Fruit fly (Drosophila melanogaster): ENCODE measurements around the gene Csl4.

Gene Csl4

dm6 chr2L:11106562-11106962 lies 16.8 kb downstream of the Csl4 start, which contains the start of gene Reps (continued):
- peak; percentile 97 for TF ChIP-seq CG43689 (GFP tag; IDR thresholded peaks at IDR 0.05)
- no peak for TF ChIP-seq Deaf1 (tag; optimal IDR thresholded peaks at IDR 0.05)
- TF ChIP-seq CG17328 (GFP tag; IDR thresholded peaks at IDR 0.05), result peak; percentile 99
- peak; percentile 99 for TF ChIP-seq ro (GFP tag; IDR thresholded peaks at IDR 0.05)

dm6 chr2L:11105320-11105719 lies 18.0 kb downstream of the Csl4 start:
- no peak for TF ChIP-seq dati (GFP tag; IDR thresholded peaks at IDR 0.05)
- TF ChIP-seq CG9797 (GFP tag; optimal IDR thresholded peaks at IDR 0.05), result no peak
- no peak for TF ChIP-seq CG2875 (GFP tag; optimal IDR thresholded peaks at IDR 0.05)
- TF ChIP-seq ssp (GFP tag; IDR thresholded peaks at IDR 0.05), result no peak
- TF ChIP-seq crp (GFP tag; optimal IDR thresholded peaks at IDR 0.05), result no peak
- no peak for TF ChIP-seq br (optimal IDR thresholded peaks at IDR 0.05)
- TF ChIP-seq Med (GFP tag), result peak; percentile 61
- TF ChIP-seq prd (optimal IDR thresholded peaks at IDR 0.05), result peak in 1 of 2 experiments; percentile 12
- TF ChIP-seq prd (GFP tag; IDR thresholded peaks at IDR 0.05), result no peak

- peak; percentile 2 for TF ChIP-seq gfzf (GFP tag; optimal IDR thresholded peaks at IDR 0.05)
- TF ChIP-seq en (GFP tag; optimal IDR thresholded peaks at IDR 0.05), result no peak
- no peak for TF ChIP-seq Abd-B (GFP tag; optimal IDR thresholded peaks at IDR 0.05)
- TF ChIP-seq CG15514 (GFP tag; optimal IDR thresholded peaks at IDR 0.05), result peak; percentile 83
- no peak for TF ChIP-seq dati (GFP tag; IDR thresholded peaks at IDR 0.05)
- no peak for TF ChIP-seq CG2678 (tag; optimal IDR thresholded peaks at IDR 0.05)
- peak; percentile 13 for TF ChIP-seq CG17186 (GFP tag; optimal IDR thresholded peaks at IDR 0.05)
- no peak for TF ChIP-seq H15 (GFP tag; IDR thresholded peaks at IDR 0.05)
- no peak for TF ChIP-seq tup (GFP tag; optimal IDR thresholded peaks at IDR 0.05)
- peak; percentile 29 for TF ChIP-seq CHES-1-like (GFP tag; optimal IDR thresholded peaks at IDR 0.05)
- peak; percentile 60 for TF ChIP-seq Scr (GFP tag; IDR thresholded peaks at IDR 0.05; ENCODE audit: partially characterized antibody)
- TF ChIP-seq CG17829 (tag; optimal IDR thresholded peaks at IDR 0.05), result peak; percentile 25
- peak; percentile 59; the same call in 1 of the 3 replicates for TF ChIP-seq Dbx (GFP tag; IDR thresholded peaks at IDR 0.05)
- TF ChIP-seq disco-r (GFP tag; optimal IDR thresholded peaks at IDR 0.05), result no peak
- 0 out of 2 replicates have a peak, but pooled peaks have one; percentile 20 for TF ChIP-seq tna (GFP tag; IDR thresholded peaks at IDR 0.05; ENCODE audit: partially characterized antibody)
- TF ChIP-seq CG13287 (GFP tag; IDR thresholded peaks at IDR 0.05; ENCODE audit: partially characterized antibody), result peak; percentile 69
- TF ChIP-seq peb (GFP tag; IDR thresholded peaks at IDR 0.05), result no peak
- TF ChIP-seq bsh (GFP tag; optimal IDR thresholded peaks at IDR 0.05), result no peak
- TF ChIP-seq Sry-δ (GFP tag; optimal IDR thresholded peaks at IDR 0.05), result peak; percentile 90
- TF ChIP-seq ro (GFP tag; IDR thresholded peaks at IDR 0.05), result no peak
- TF ChIP-seq Myb (GFP tag; optimal IDR thresholded peaks at IDR 0.05), result peak; percentile 98
- no peak for TF ChIP-seq Ada2b (GFP tag; IDR thresholded peaks at IDR 0.05)
- TF ChIP-seq Mes4 (GFP tag; optimal IDR thresholded peaks at IDR 0.05), result no peak
- no peak for TF ChIP-seq gcm (GFP tag; optimal IDR thresholded peaks at IDR 0.05)
- no peak for TF ChIP-seq fd64A (GFP tag; optimal IDR thresholded peaks at IDR 0.05)
- TF ChIP-seq bbx (GFP tag; IDR thresholded peaks at IDR 0.05; ENCODE audit: partially characterized antibody), result peak; percentile 53; the same call in 1 of the 2 replicates
- no peak for TF ChIP-seq Kr (GFP tag; optimal IDR thresholded peaks at IDR 0.05)
- TF ChIP-seq CG15479 (GFP tag; optimal IDR thresholded peaks at IDR 0.05), result no peak
- no peak for TF ChIP-seq D19A (tag; optimal IDR thresholded peaks at IDR 0.05)
- TF ChIP-seq E2f2 (GFP tag; IDR thresholded peaks at IDR 0.05), result peak; percentile 74
- TF ChIP-seq CG10274 (GFP tag; optimal IDR thresholded peaks at IDR 0.05), result no peak
- TF ChIP-seq amos (GFP tag; IDR thresholded peaks at IDR 0.05; ENCODE audit: partially characterized antibody), result peak; percentile 58
- no peak for TF ChIP-seq esg (GFP tag; conservative IDR thresholded peaks at IDR 0.05)
- TF ChIP-seq CG14014 (GFP tag; IDR thresholded peaks at IDR 0.05), result peak; percentile 18; the same call in 1 of the 2 replicates
- TF ChIP-seq CG1603 (tag; optimal IDR thresholded peaks at IDR 0.05), result no peak
- TF ChIP-seq Ssrp (tag; optimal IDR thresholded peaks at IDR 0.05), result no peak
These were observed 22.8 kb downstream of the Csl4 start, which contains the start of gene Ge-1 for dm6 chr2L:11100516-11101061. Ge-1 (minus strand) TSS chr2L:11100888.

Measured in whole organism, embryonic.